Fruit fly (Drosophila melanogaster) whole organism, prepupa: Measurements from ENCODE around the gene PGRP-LB.

ENCODE experiments used
- Blimp-1 ChIP-seq: fragments of 200-800 bp; sonication (Bioruptor generic); optimal IDR thresholded peaks from 3 replicates; lab custom pipeline; 2017; ENCODE audit warnings: missing biosample characterization, missing genetic modification characterization, mild to moderate bottlenecking, moderate library complexity, missing genetic modification reagents
- CG16779 ChIP-seq: fragments of 200-800 bp; sonication (Bioruptor generic); optimal IDR thresholded peaks from 3 replicates; lab custom pipeline; 2017; ENCODE audit warnings: missing biosample characterization, mild to moderate bottlenecking, missing genetic modification characterization
- CG6276 ChIP-seq: fragments of 200-800 bp; sonication (Bioruptor generic); optimal IDR thresholded peaks from 2 replicates; lab custom pipeline; 2017; ENCODE audit warnings: missing biosample characterization, mild to moderate bottlenecking, missing genetic modification characterization
- CG6808 ChIP-seq: fragments of 200-800 bp; sonication (Bioruptor generic); optimal IDR thresholded peaks from 3 replicates; lab custom pipeline; 2017; ENCODE audit warnings: missing biosample characterization, missing genetic modification characterization, mild to moderate bottlenecking, moderate library complexity, missing genetic modification reagents
- CG6854 ChIP-seq: fragments of 200-800 bp; sonication (Bioruptor generic); optimal IDR thresholded peaks from 2 replicates; lab custom pipeline; 2017; ENCODE audit warnings: missing biosample characterization, mild to moderate bottlenecking, missing genetic modification characterization
- CG8119 ChIP-seq: fragments of 200-800 bp; sonication (Bioruptor generic); IDR thresholded peaks from 3 replicates; pipeline ENCODE4 v1.3.6; 2022; ENCODE audit warnings: missing biosample characterization, missing genetic modification characterization
- Eip75B ChIP-seq: fragments of 200-800 bp; sonication (Bioruptor generic); optimal IDR thresholded peaks from 3 replicates; lab custom pipeline; 2016; ENCODE audit warnings: missing biosample characterization, missing genetic modification characterization
- Hr4 ChIP-seq: fragments of 200-800 bp; sonication (Bioruptor generic); optimal IDR thresholded peaks from 3 replicates; lab custom pipeline; 2016; ENCODE audit warnings: missing biosample characterization, missing genetic modification characterization
- cyc ChIP-seq: fragments of 200-800 bp; sonication (Bioruptor generic); optimal IDR thresholded peaks from 3 replicates; lab custom pipeline; 2016; ENCODE audit warnings: missing biosample characterization, missing genetic modification characterization
- dsx ChIP-seq: fragments of 200-800 bp; optimal IDR thresholded peaks from 3 replicates; lab custom pipeline; 2019; ENCODE audit warnings: missing biosample characterization, mild to moderate bottlenecking, missing genetic modification characterization, moderate library complexity; ENCODE audit not compliant: poor library complexity, severe bottlenecking
- fd85E ChIP-seq: fragments of 200-800 bp; sonication (Bioruptor generic); optimal IDR thresholded peaks from 3 replicates; lab custom pipeline; 2016; ENCODE audit warnings: missing biosample characterization, missing genetic modification characterization
- net ChIP-seq: fragments of 200-800 bp; sonication (Bioruptor generic); optimal IDR thresholded peaks from 3 replicates; lab custom pipeline; 2016; ENCODE audit warnings: missing biosample characterization, missing genetic modification characterization
- pdm3 ChIP-seq: fragments of 200-800 bp; sonication (Bioruptor generic); optimal IDR thresholded peaks from 3 replicates; lab custom pipeline; 2016; ENCODE audit warnings: missing biosample characterization, missing genetic modification characterization
- spab ChIP-seq: fragments of 200-800 bp; sonication (Bioruptor generic); optimal IDR thresholded peaks from 2 replicates; lab custom pipeline; 2017; ENCODE audit warnings: missing biosample characterization, mild to moderate bottlenecking, missing genetic modification characterization, missing genetic modification reagents

DNA sequence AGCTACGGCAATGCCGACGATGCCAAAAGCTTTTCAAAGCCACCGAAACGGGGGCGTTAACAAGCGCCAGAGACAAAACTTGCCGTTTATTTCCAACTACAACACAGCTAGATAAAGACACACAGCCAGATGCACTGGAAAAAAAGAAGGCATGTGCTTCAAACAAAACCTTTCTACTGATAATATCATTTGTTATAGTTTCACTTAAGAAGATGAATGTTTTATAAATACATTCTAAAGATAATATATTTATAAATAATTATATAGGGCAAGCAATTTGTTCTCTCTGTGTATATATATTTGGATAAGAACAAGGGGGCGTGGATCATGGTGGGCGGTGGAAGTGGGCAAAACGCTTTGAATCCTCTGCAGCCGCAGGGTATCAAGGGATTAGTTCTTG lies 29.9 kb upstream of the PGRP-LB start:
- no peak for TF ChIP-seq CG6808 (GFP tag; lab: Kevin White, UChicago)
- TF ChIP-seq CG16779 = no peak
- TF ChIP-seq net (GFP tag; lab: Kevin White, UChicago) = no peak
- TF ChIP-seq fd85E (GFP tag; lab: Kevin White, UChicago) = no peak
- no peak for TF ChIP-seq Blimp-1 (GFP tag; lab: Kevin White, UChicago)
- TF ChIP-seq CG6854 = no peak
- no peak for TF ChIP-seq spab (GFP tag; lab: Kevin White, UChicago)
- TF ChIP-seq Hr4 (GFP tag; lab: Kevin White, UChicago) = no peak
- no peak for TF ChIP-seq pdm3 (GFP tag; lab: Kevin White, UChicago)
- TF ChIP-seq dsx (GFP tag; lab: Kevin White, UChicago) = no peak
- no peak for TF ChIP-seq cyc (GFP tag; lab: Kevin White, UChicago)
- TF ChIP-seq CG6276 = no peak
- TF ChIP-seq CG8119 (GFP tag; lab: Robert Waterston, UW) = no peak
- no peak for TF ChIP-seq Eip75B (GFP tag; lab: Kevin White, UChicago)
